Worm (Caenorhabditis elegans) whole organism, midembryonic: ENCODE measurements around the gene F55B11.3.

Source experiments
- T22C8.4 ChIP-seq: fragments of 200-800 bp; sonication (Bioruptor generic); IDR thresholded peaks from 2 replicates; pipeline ENCODE4 v1.3.6; 2022; ENCODE audit warnings: missing genetic modification characterization, missing compliant biosample characterization
- cog-1 ChIP-seq: sonication (generic microtip); optimal IDR thresholded peaks from 2 replicates; lab custom pipeline; 2016; ENCODE audit warnings: missing genetic modification characterization, missing compliant biosample characterization
- flt-1 ChIP-seq: fragments of 200-800 bp; sonication (Bioruptor generic); IDR thresholded peaks from 2 replicates; pipeline ENCODE4 v1.3.6; 2022; ENCODE audit warnings: missing genetic modification characterization, missing compliant biosample characterization
- klf-2 ChIP-seq: fragments of 200-800 bp; sonication (Bioruptor generic); conservative IDR thresholded peaks from 2 replicates; pipeline ENCODE4 v1.3.6; 2022; ENCODE audit warnings: missing genetic modification reagents, missing genetic modification characterization, missing compliant biosample characterization
- med-1 ChIP-seq: sonication (generic microtip); optimal IDR thresholded peaks from 2 replicates; lab custom pipeline; 2017; ENCODE audit warnings: missing genetic modification characterization, mild to moderate bottlenecking, missing compliant biosample characterization, antibody characterized with exemption, missing genetic modification reagents; ENCODE audit not compliant: insufficient read depth
- ref-1 ChIP-seq: fragments of 200-800 bp; sonication (Bioruptor generic); conservative IDR thresholded peaks from 2 replicates; pipeline ENCODE4 v1.3.6; 2022; ENCODE audit warnings: missing genetic modification reagents, missing genetic modification characterization, missing compliant biosample characterization
- tab-1 ChIP-seq: fragments of 200-800 bp; sonication (Bioruptor generic); IDR thresholded peaks from 2 replicates; pipeline ENCODE4 v1.3.6; 2022; ENCODE audit warnings: missing genetic modification characterization, missing compliant biosample characterization
- ztf-23 ChIP-seq: fragments of 200-800 bp; sonication (Bioruptor generic); IDR thresholded peaks from 2 replicates; pipeline ENCODE4 v1.3.6; 2022; ENCODE audit warnings: missing genetic modification reagents, missing genetic modification characterization, missing compliant biosample characterization
- ztf-29 ChIP-seq: fragments of 200-800 bp; sonication (Bioruptor generic); IDR thresholded peaks from 2 replicates; pipeline ENCODE4 v1.3.6; 2022; ENCODE audit warnings: missing genetic modification reagents, missing genetic modification characterization, missing compliant biosample characterization

F55B11.3 gene

ce11 chrIV:14445191-14445795 lies 20.8 kb downstream of the F55B11.3 start:
- no peak for TF ChIP-seq ztf-29 (GFP tag; lab: Robert Waterston, UW)
- TF ChIP-seq med-1 (GFP tag; lab: Kevin White, UChicago), result no peak

- no peak for TF ChIP-seq cog-1 (tag; lab: Kevin White, UChicago)
- no peak for TF ChIP-seq ztf-29 (GFP tag; lab: Robert Waterston, UW)
- TF ChIP-seq T22C8.4 (GFP tag; lab: Robert Waterston, UW), result no peak
Measured at ce11 chrIV:14456667-14457066, 32.2 kb downstream of the F55B11.3 start, which contains the start of gene nspg-9. Gene nspg-9, plus strand, starts transcription at chrIV:14456900.

- TF ChIP-seq tab-1 (GFP tag; lab: Robert Waterston, UW), result no peak
- peak; percentile 32; the same call in 1 of the 2 replicates for TF ChIP-seq T22C8.4 (GFP tag; lab: Robert Waterston, UW)
- peak; percentile 36; the same call in 1 of the 2 replicates for TF ChIP-seq ztf-29 (GFP tag; lab: Robert Waterston, UW)
- TF ChIP-seq flt-1 (GFP tag; lab: Robert Waterston, UW), result peak; percentile 43; the same call in 1 of the 2 replicates
- peak; percentile 70 for TF ChIP-seq cog-1 (tag; lab: Kevin White, UChicago)
- no peak for TF ChIP-seq ref-1 (GFP tag; lab: Robert Waterston, UW)
- TF ChIP-seq klf-2 (GFP tag; lab: Robert Waterston, UW), result no peak; the same call in 1 of the 2 replicates
- no peak for TF ChIP-seq med-1 (GFP tag; lab: Kevin White, UChicago)
- TF ChIP-seq ztf-23 (GFP tag; lab: Robert Waterston, UW), result 0 out of 2 replicates have a peak, but pooled peaks have one; percentile 49
Measured at ce11 chrIV:14464065-14464567, 39.6 kb downstream of the F55B11.3 start, which contains the start of gene dld-1. Gene dld-1, plus strand, starts transcription at chrIV:14464517.

ce11 chrIV:14466048-14466447 lies 41.6 kb downstream of the F55B11.3 start:
- TF ChIP-seq ztf-29 (GFP tag; lab: Robert Waterston, UW) (no peak), tab-1 (GFP tag; lab: Robert Waterston, UW) (no peak)

- TF ChIP-seq T22C8.4 (GFP tag; lab: Robert Waterston, UW), result no peak
- TF ChIP-seq cog-1 (tag; lab: Kevin White, UChicago), result no peak
- no peak for TF ChIP-seq ztf-23 (GFP tag; lab: Robert Waterston, UW)
- no peak for TF ChIP-seq klf-2 (GFP tag; lab: Robert Waterston, UW)
- no peak for TF ChIP-seq tab-1 (GFP tag; lab: Robert Waterston, UW)
- no peak for TF ChIP-seq ref-1 (GFP tag; lab: Robert Waterston, UW)
- no peak for TF ChIP-seq med-1 (GFP tag; lab: Kevin White, UChicago)
- TF ChIP-seq ztf-29 (GFP tag; lab: Robert Waterston, UW), result no peak
- TF ChIP-seq flt-1 (GFP tag; lab: Robert Waterston, UW), result no peak
Measured at ce11 chrIV:14466837-14467236, 42.3 kb downstream of the F55B11.3 start.

- TF ChIP-seq flt-1 (GFP tag; lab: Robert Waterston, UW) (no peak), klf-2 (GFP tag; lab: Robert Waterston, UW) (no peak), med-1 (GFP tag; lab: Kevin White, UChicago) (no peak), ref-1 (GFP tag; lab: Robert Waterston, UW) (no peak), ztf-23 (GFP tag; lab: Robert Waterston, UW) (no peak), ztf-29 (GFP tag; lab: Robert Waterston, UW) (no peak), cog-1 (tag; lab: Kevin White, UChicago) (no peak)
Measured at ce11 chrIV:14469013-14469412, 44.5 kb downstream of the F55B11.3 start.
